Worm (Caenorhabditis elegans) whole organism, early embryonic: ENCODE measurements around the gene R11E3.2.

ENCODE experiments used
- B0310.2 ChIP-seq: sonication (generic microtip); optimal IDR thresholded peaks from 2 replicates; lab custom pipeline; 2016; ENCODE audit warnings: mild to moderate bottlenecking, missing genetic modification characterization, missing compliant biosample characterization
- aly-1 ChIP-seq: sonication (generic microtip); optimal IDR thresholded peaks from 2 replicates; lab custom pipeline; 2016; ENCODE audit warnings: missing genetic modification characterization, missing compliant biosample characterization
- ama-1 ChIP-seq: fragments of 150-350 bp; optimal IDR thresholded peaks from 2 replicates; lab custom pipeline; 2014
- ceh-13 ChIP-seq: fragments of 200-800 bp; sonication (Bioruptor generic); optimal IDR thresholded peaks from 2 replicates; lab custom pipeline; 2018; ENCODE audit warnings: mild to moderate bottlenecking, missing genetic modification characterization, missing compliant biosample characterization
- ets-7 ChIP-seq: sonication (generic microtip); optimal IDR thresholded peaks from 2 replicates; lab custom pipeline; 2016; ENCODE audit warnings: missing genotype, missing genetic modification characterization, missing compliant biosample characterization
- flt-1 ChIP-seq: fragments of 200-800 bp; sonication (Bioruptor generic); IDR thresholded peaks from 2 replicates; pipeline ENCODE4 v1.3.6; 2022; ENCODE audit warnings: missing genetic modification characterization, missing compliant biosample characterization
- hmbx-1 ChIP-seq: sonication (generic microtip); optimal IDR thresholded peaks from 2 replicates; lab custom pipeline; 2016; ENCODE audit warnings: mild to moderate bottlenecking, missing genetic modification characterization, missing compliant biosample characterization
- hnd-1 ChIP-seq: sonication (generic microtip); optimal IDR thresholded peaks from 2 replicates; lab custom pipeline; 2016; ENCODE audit warnings: missing genetic modification characterization, missing compliant biosample characterization
- scrt-1 ChIP-seq: fragments of 200-800 bp; sonication (Bioruptor generic); IDR thresholded peaks from 2 replicates; pipeline ENCODE4 v1.3.6; 2022; ENCODE audit warnings: missing genetic modification characterization, missing compliant biosample characterization
- sea-1 ChIP-seq: fragments of 200-800 bp; sonication (Bioruptor generic); conservative IDR thresholded peaks from 2 replicates; pipeline ENCODE4 v1.3.6; 2022; ENCODE audit warnings: missing genetic modification characterization, missing compliant biosample characterization
- tbx-11 ChIP-seq: fragments of 200-800 bp; sonication (Bioruptor generic); IDR thresholded peaks from 2 replicates; pipeline ENCODE4 v1.3.6; 2022; ENCODE audit warnings: missing genetic modification characterization, missing compliant biosample characterization
- tbx-37 ChIP-seq: fragments of 200-800 bp; sonication (Bioruptor generic); conservative IDR thresholded peaks from 2 replicates; pipeline ENCODE4 v1.3.6; 2022; ENCODE audit warnings: missing genetic modification reagents, missing genetic modification characterization, missing compliant biosample characterization
- tra-4 ChIP-seq: sonication (generic microtip); optimal IDR thresholded peaks from 2 replicates; lab custom pipeline; 2017; ENCODE audit warnings: missing genetic modification characterization, missing compliant biosample characterization

The R11E3.2 gene

DNA sequence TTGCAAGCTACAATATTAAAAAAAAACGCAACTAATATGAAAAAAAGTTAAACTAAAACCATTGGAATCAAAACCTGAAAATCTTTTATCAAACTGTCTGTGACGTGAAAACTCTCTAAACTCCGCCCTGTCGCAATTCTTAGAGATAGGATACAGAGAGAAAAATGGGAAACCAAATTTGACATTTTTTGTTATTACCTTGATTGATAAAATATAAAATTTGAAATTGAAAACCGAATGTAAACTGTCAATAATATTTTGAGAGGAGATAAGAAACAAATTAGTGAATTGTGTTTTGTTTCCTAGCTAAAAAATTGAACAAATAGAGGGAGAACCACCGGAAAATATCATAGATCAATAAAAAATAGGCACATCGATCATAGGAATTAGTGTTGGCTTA is 50.0 kb downstream of the R11E3.2 start:
- TF ChIP-seq ceh-13 (no peak), tra-4 (tag; lab: Kevin White, UChicago) (no peak), flt-1 (no peak), hmbx-1 (tag; lab: Kevin White, UChicago) (no peak), tbx-37 (GFP tag; lab: Robert Waterston, UW) (no peak), ama-1 (lab: Kevin White, UChicago) (no peak), aly-1 (tag; lab: Kevin White, UChicago) (no peak), sea-1 (GFP tag; lab: Robert Waterston, UW) (no peak), tbx-11 (GFP tag; lab: Robert Waterston, UW) (no peak), B0310.2 (tag; lab: Kevin White, UChicago) (no peak), ets-7 (tag; lab: Kevin White, UChicago) (no peak), hnd-1 (tag; lab: Kevin White, UChicago) (no peak), scrt-1 (GFP tag; lab: Robert Waterston, UW) (no peak)
